Fruit fly (Drosophila melanogaster) whole organism, embryonic: ENCODE data around the gene lectin-29Ca.
A peak's percentile ranks its signal among the peaks of the same experiment; 100 is the strongest.

Experiments used
- Abd-B ChIP-seq: fragments of 200-800 bp; sonication (Bioruptor generic); optimal IDR thresholded peaks from 2 replicates; lab custom pipeline; 2018; ENCODE audit warnings: missing biosample characterization, mild to moderate bottlenecking, missing genetic modification characterization, moderate library complexity
- CG10274 ChIP-seq: fragments of 200-800 bp; sonication (Bioruptor generic); optimal IDR thresholded peaks from 3 replicates; lab custom pipeline; 2017; ENCODE audit warnings: missing biosample characterization, mild to moderate bottlenecking, missing genetic modification characterization
- CG12219 ChIP-seq: fragments of 200-800 bp; sonication (Bioruptor generic); optimal IDR thresholded peaks from 3 replicates; lab custom pipeline; 2018; ENCODE audit warnings: missing biosample characterization, mild to moderate bottlenecking, missing genetic modification characterization
- CG12659 ChIP-seq: fragments of 200-800 bp; sonication (Bioruptor generic); optimal IDR thresholded peaks from 3 replicates; lab custom pipeline; 2017; ENCODE audit warnings: mild to moderate bottlenecking, missing biosample characterization, missing genetic modification reagents, missing genetic modification characterization
- CG15269 ChIP-seq: fragments of 200-800 bp; sonication (Bioruptor generic); optimal IDR thresholded peaks from 2 replicates; lab custom pipeline; 2018; ENCODE audit warnings: missing biosample characterization, mild to moderate bottlenecking, missing genetic modification characterization, moderate library complexity
- CG15601 ChIP-seq: fragments of 200-800 bp; sonication (Bioruptor generic); optimal IDR thresholded peaks from 3 replicates; lab custom pipeline; 2019; ENCODE audit warnings: missing biosample characterization, mild to moderate bottlenecking, missing genetic modification characterization, moderate library complexity
- CG17361 ChIP-seq: fragments of 200-800 bp; sonication (Bioruptor generic); IDR thresholded peaks from 3 replicates; pipeline ENCODE4 v1.3.6; 2022; ENCODE audit warnings: missing biosample characterization, missing genetic modification characterization
- CG34224 ChIP-seq: fragments of 200-800 bp; sonication (Bioruptor generic); IDR thresholded peaks from 3 replicates; pipeline ENCODE4 v1.3.6; 2022; ENCODE audit warnings: missing biosample characterization, missing genetic modification characterization; ENCODE audit not compliant: partially characterized antibody
- CG34422 ChIP-seq: fragments of 200-800 bp; sonication (Bioruptor generic); IDR thresholded peaks from 3 replicates; pipeline ENCODE4 v1.3.6; 2022; ENCODE audit warnings: missing biosample characterization, missing genetic modification characterization
- CG42726 ChIP-seq: fragments of 200-800 bp; sonication (Bioruptor generic); IDR thresholded peaks from 2 replicates; pipeline ENCODE4 v1.3.6; 2022; ENCODE audit warnings: missing biosample characterization, missing genetic modification characterization; ENCODE audit not compliant: partially characterized antibody
- CG4424 ChIP-seq: fragments of 200-800 bp; sonication (Bioruptor generic); optimal IDR thresholded peaks from 3 replicates; lab custom pipeline; 2016; ENCODE audit warnings: missing biosample characterization, missing genetic modification characterization
- CG4617 ChIP-seq: fragments of 200-800 bp; sonication (Bioruptor generic); optimal IDR thresholded peaks from 3 replicates; lab custom pipeline; 2016; ENCODE audit warnings: missing biosample characterization, missing genetic modification characterization, borderline replicate concordance
- CG9437 ChIP-seq: fragments of 200-800 bp; sonication (Bioruptor generic); optimal IDR thresholded peaks from 2 replicates; lab custom pipeline; 2018; ENCODE audit warnings: missing biosample characterization, mild to moderate bottlenecking, missing genetic modification characterization
- CG9797 ChIP-seq: fragments of 200-800 bp; sonication (Bioruptor generic); optimal IDR thresholded peaks from 3 replicates; lab custom pipeline; 2018; ENCODE audit warnings: missing biosample characterization, mild to moderate bottlenecking, missing genetic modification characterization
- CG9817 ChIP-seq: fragments of 200-800 bp; sonication (Bioruptor generic); optimal IDR thresholded peaks from 2 replicates; lab custom pipeline; 2018; ENCODE audit warnings: missing biosample characterization, mild to moderate bottlenecking, missing genetic modification characterization, moderate library complexity
- CG9932 ChIP-seq: fragments of 200-800 bp; sonication (Bioruptor generic); IDR thresholded peaks from 2 replicates; pipeline ENCODE4 v1.3.6; 2022; ENCODE audit warnings: missing biosample characterization, missing genetic modification characterization
- Deaf1 ChIP-seq: fragments of 200-800 bp; optimal IDR thresholded peaks from 3 replicates; lab custom pipeline; 2019; ENCODE audit warnings: missing biosample characterization, mild to moderate bottlenecking, missing genetic modification characterization, moderate library complexity
- Dip3 ChIP-seq: fragments of 200-800 bp; sonication (Bioruptor generic); optimal IDR thresholded peaks from 3 replicates; lab custom pipeline; 2016; ENCODE audit warnings: missing biosample characterization, missing genetic modification characterization
- Dp ChIP-seq: fragments of 200-800 bp; sonication (Bioruptor generic); optimal IDR thresholded peaks from 2 replicates; lab custom pipeline; 2018; ENCODE audit warnings: missing biosample characterization, mild to moderate bottlenecking, missing genetic modification characterization, moderate library complexity
- Eip74EF ChIP-seq, 2 experiments: fragments of 200-800 bp in 1 of 2; fragments of >200 bp in 1 of 2; sonication (Bioruptor generic) in 1 of 2; optimal IDR thresholded peaks; 2 replicates each; lab custom pipeline; 2017 to 2019; ENCODE audit warnings: missing biosample characterization in 2 of 2, missing genetic modification characterization in 2 of 2, mild to moderate bottlenecking in 1 of 2, moderate library complexity in 1 of 2
- Ets97D ChIP-seq: fragments of 200-800 bp; sonication (Bioruptor generic); optimal IDR thresholded peaks from 3 replicates; lab custom pipeline; 2016; ENCODE audit warnings: missing biosample characterization, missing genetic modification characterization
- Fer3 ChIP-seq: fragments of 200-800 bp; sonication (Bioruptor generic); optimal IDR thresholded peaks from 2 replicates; lab custom pipeline; 2018; ENCODE audit warnings: missing biosample characterization, mild to moderate bottlenecking, missing genetic modification characterization, moderate library complexity
- HLH54F ChIP-seq: fragments of 200-800 bp; sonication (Bioruptor generic); optimal IDR thresholded peaks from 3 replicates; lab custom pipeline; 2016; ENCODE audit warnings: missing biosample characterization, missing genetic modification characterization
- Lim3 ChIP-seq: fragments of 200-800 bp; sonication (Bioruptor generic); IDR thresholded peaks from 2 replicates; pipeline ENCODE4 v1.3.6; 2022; ENCODE audit warnings: missing biosample characterization, missing genetic modification characterization
- Oaz ChIP-seq: fragments of 200-800 bp; sonication (Bioruptor generic); IDR thresholded peaks from 2 replicates; pipeline ENCODE4 v1.3.6; 2022; ENCODE audit warnings: missing biosample characterization, missing genetic modification characterization
- Vsx1 ChIP-seq: fragments of 200-800 bp; sonication (Bioruptor generic); optimal IDR thresholded peaks from 2 replicates; lab custom pipeline; 2017; ENCODE audit warnings: missing biosample characterization, mild to moderate bottlenecking, missing genetic modification characterization, missing genetic modification reagents
- Xbp1 ChIP-seq: fragments of 200-800 bp; sonication (Bioruptor generic); optimal IDR thresholded peaks from 3 replicates; lab custom pipeline; 2016; ENCODE audit warnings: missing biosample characterization, mild to moderate bottlenecking, missing genetic modification characterization
- YL-1 ChIP-seq: fragments of 200-800 bp; sonication (Bioruptor generic); optimal IDR thresholded peaks from 3 replicates; lab custom pipeline; 2017; ENCODE audit warnings: missing biosample characterization, mild to moderate bottlenecking, missing genetic modification characterization
- abd-A ChIP-seq: fragments of 200-800 bp; sonication (Bioruptor generic); optimal IDR thresholded peaks from 3 replicates; lab custom pipeline; 2019; ENCODE audit warnings: missing biosample characterization, mild to moderate bottlenecking, missing genetic modification characterization, moderate library complexity
- eve ChIP-seq, 2 experiments: fragments of >200 bp; optimal IDR thresholded peaks; 2 replicates each; lab custom pipeline; 2017; ENCODE audit warnings: missing biosample characterization in 2 of 2, missing genetic modification characterization in 2 of 2
- kni ChIP-seq: fragments of 200-800 bp; sonication (Bioruptor generic); optimal IDR thresholded peaks from 3 replicates; lab custom pipeline; 2017; ENCODE audit warnings: mild to moderate bottlenecking, missing biosample characterization, missing genetic modification reagents, missing genetic modification characterization
- lab ChIP-seq: fragments of 200-800 bp; sonication (Bioruptor generic); optimal IDR thresholded peaks from 3 replicates; lab custom pipeline; 2017; ENCODE audit warnings: missing biosample characterization, missing genetic modification characterization, mild to moderate bottlenecking, moderate library complexity, missing genetic modification reagents
- lbe ChIP-seq: fragments of 200-800 bp; sonication (Bioruptor generic); optimal IDR thresholded peaks from 2 replicates; lab custom pipeline; 2016; ENCODE audit warnings: missing biosample characterization, mild to moderate bottlenecking, missing genetic modification characterization
- mld ChIP-seq: fragments of 200-800 bp; sonication (Bioruptor generic); IDR thresholded peaks from 3 replicates; pipeline ENCODE4 v1.3.6; 2022; ENCODE audit warnings: missing biosample characterization, missing genetic modification characterization; ENCODE audit not compliant: partially characterized antibody
- pho ChIP-seq: fragments of 200-800 bp; sonication (Bioruptor generic); optimal IDR thresholded peaks from 2 replicates; lab custom pipeline; 2016; ENCODE audit warnings: missing biosample characterization, missing genetic modification characterization
- prd ChIP-seq, 3 experiments: fragments of >200 bp in 2 of 3; fragments of 200-800 bp in 1 of 3; sonication (Bioruptor generic) in 1 of 3; optimal IDR thresholded peaks in 2 of 3; IDR thresholded peaks in 1 of 3; 2 replicates in 2 of 3; 3 replicates in 1 of 3; pipeline versions ENCODE4 v1.3.6 to Lab custom; 2017 to 2022; ENCODE audit warnings: missing biosample characterization in 1 of 3, missing genetic modification characterization in 1 of 3
- ranshi ChIP-seq: fragments of 200-800 bp; sonication (Bioruptor generic); IDR thresholded peaks from 2 replicates; pipeline ENCODE4 v1.3.6; 2022; ENCODE audit warnings: missing biosample characterization, missing genetic modification characterization
- row ChIP-seq: fragments of 200-800 bp; sonication (Bioruptor generic); IDR thresholded peaks from 3 replicates; pipeline ENCODE4 v1.3.6; 2022; ENCODE audit warnings: missing biosample characterization, missing genetic modification characterization
- salm ChIP-seq: fragments of 200-800 bp; sonication (Bioruptor generic); optimal IDR thresholded peaks from 2 replicates; lab custom pipeline; 2018; ENCODE audit warnings: missing biosample characterization, mild to moderate bottlenecking, missing genetic modification characterization
- scrt ChIP-seq: fragments of 200-800 bp; sonication (Bioruptor generic); optimal IDR thresholded peaks from 2 replicates; lab custom pipeline; 2018; ENCODE audit warnings: missing biosample characterization, mild to moderate bottlenecking, missing genetic modification characterization, moderate library complexity
- sim ChIP-seq: fragments of 200-800 bp; sonication (Bioruptor generic); IDR thresholded peaks from 2 replicates; pipeline ENCODE4 v1.3.6; 2022; ENCODE audit warnings: missing biosample characterization, missing genetic modification characterization
- sob ChIP-seq: fragments of 200-800 bp; sonication (Bioruptor generic); IDR thresholded peaks from 2 replicates; pipeline ENCODE4 v1.3.6; 2022; ENCODE audit warnings: missing biosample characterization, missing genetic modification characterization
- tio ChIP-seq: fragments of 200-800 bp; sonication (Bioruptor generic); optimal IDR thresholded peaks from 2 replicates; lab custom pipeline; 2017; ENCODE audit warnings: missing biosample characterization, missing genetic modification characterization, inconsistent platforms
- twi ChIP-seq: fragments of 200-800 bp; optimal IDR thresholded peaks from 2 replicates; lab custom pipeline; 2019; ENCODE audit warnings: missing biosample characterization, mild to moderate bottlenecking, missing genetic modification characterization, moderate library complexity
- unc-4 ChIP-seq: fragments of 200-800 bp; sonication (Bioruptor generic); IDR thresholded peaks from 2 replicates; pipeline ENCODE4 v1.3.6; 2022; ENCODE audit warnings: missing biosample characterization, missing genetic modification characterization; ENCODE audit not compliant: partially characterized antibody
- unpg ChIP-seq: fragments of 200-800 bp; sonication (Bioruptor generic); optimal IDR thresholded peaks from 3 replicates; lab custom pipeline; 2018; ENCODE audit warnings: missing biosample characterization, mild to moderate bottlenecking, missing genetic modification characterization, moderate library complexity

The lectin-29Ca gene

dm6 chr2L:8365701-8366643 is 28.1 kb downstream of the lectin-29Ca start, which contains the start of gene Pp2A-29B (continued):
- TF ChIP-seq Dip3 (GFP tag; lab: Kevin White, UChicago) (peak; percentile 19), CG42726 (GFP tag; lab: Robert Waterston, UW) (peak; percentile 96), CG12219 (GFP tag; lab: Kevin White, UChicago) (no peak), kni (GFP tag; lab: Kevin White, UChicago) (peak; percentile 55), CG4617 (GFP tag; lab: Kevin White, UChicago) (peak; percentile 69), CG9932 (GFP tag; lab: Robert Waterston, UW) (peak; percentile 65), unpg (GFP tag; lab: Kevin White, UChicago) (no peak), Xbp1 (GFP tag; lab: Kevin White, UChicago) (peak; percentile 39), abd-A (tag; lab: Kevin White, UChicago) (peak; percentile 89), twi (peak; percentile 25), eve (GFP tag; optimal IDR thresholded peaks at IDR 0.05; lab: Kevin White, UChicago) (no peak), CG9437 (peak; percentile 35), tio (GFP tag; lab: Kevin White, UChicago) (peak; percentile 12), CG17361 (GFP tag; lab: Robert Waterston, UW) (peak; percentile 67; the same call in 2 of the 3 replicates), Fer3 (no peak), CG4424 (GFP tag; lab: Kevin White, UChicago) (peak; percentile 38), CG34422 (GFP tag; lab: Robert Waterston, UW) (no peak; the same call in 2 of the 3 replicates), HLH54F (GFP tag; lab: Kevin White, UChicago) (no peak), Ets97D (GFP tag; lab: Kevin White, UChicago) (peak; percentile 31), pho (no peak), Lim3 (GFP tag; lab: Robert Waterston, UW) (no peak), CG9797 (GFP tag; lab: Kevin White, UChicago) (peak; percentile 55), sim (GFP tag; lab: Robert Waterston, UW) (no peak), YL-1 (GFP tag; lab: Kevin White, UChicago) (peak; percentile 65), mld (peak; percentile 94), scrt (GFP tag; lab: Kevin White, UChicago) (peak; percentile 22), unc-4 (GFP tag; lab: Robert Waterston, UW) (peak; percentile 98), row (GFP tag; lab: Robert Waterston, UW) (peak; percentile 85), CG12659 (GFP tag; lab: Kevin White, UChicago) (peak; percentile 69), lab (GFP tag; lab: Kevin White, UChicago) (peak; percentile 15), Vsx1 (GFP tag; lab: Kevin White, UChicago) (peak; percentile 64), CG15601 (tag; lab: Kevin White, UChicago) (peak; percentile 56), Deaf1 (peak; percentile 7), CG34224 (GFP tag; lab: Robert Waterston, UW) (peak; percentile 97), salm (tag; lab: Kevin White, UChicago) (no peak), Dp (GFP tag; lab: Kevin White, UChicago) (peak; percentile 80), ranshi (GFP tag; lab: Robert Waterston, UW) (no peak), CG9817 (tag; lab: Kevin White, UChicago) (peak; percentile 17), lbe (GFP tag; lab: Kevin White, UChicago) (peak; percentile 41), Oaz (GFP tag; lab: Robert Waterston, UW) (no peak), prd (optimal IDR thresholded peaks at IDR 0.05; lab: Kevin White, UChicago) (no peak), prd (GFP tag; IDR thresholded peaks at IDR 0.05; lab: Robert Waterston, UW) (peak; percentile 24; the same call in 1 of the 3 replicates), Abd-B (GFP tag; lab: Kevin White, UChicago) (peak; percentile 46), CG10274 (GFP tag; lab: Kevin White, UChicago) (no peak), sob (GFP tag; lab: Robert Waterston, UW) (0 out of 2 replicates have a peak, but pooled peaks have one; percentile 30), Eip74EF (GFP tag; optimal IDR thresholded peaks at IDR 0.05; lab: Kevin White, UChicago) (no peak), CG15269 (peak; percentile 9)
